Fruit fly (Drosophila melanogaster) whole organism, embryonic: ENCODE measurements around the gene CG33269.

Source experiments
- Atf3 ChIP-seq: fragments of 200-800 bp; sonication (Bioruptor generic); optimal IDR thresholded peaks from 3 replicates; lab custom pipeline; 2016; ENCODE audit warnings: missing biosample characterization, missing genetic modification characterization
- CG10431 ChIP-seq: fragments of 200-800 bp; sonication (Bioruptor generic); optimal IDR thresholded peaks from 3 replicates; lab custom pipeline; 2018; ENCODE audit warnings: missing biosample characterization, mild to moderate bottlenecking, missing genetic modification characterization
- CG11398 ChIP-seq: fragments of 200-800 bp; sonication (Bioruptor generic); optimal IDR thresholded peaks from 2 replicates; lab custom pipeline; 2016; ENCODE audit warnings: missing biosample characterization, missing genetic modification characterization
- CG11456 ChIP-seq: fragments of 200-800 bp; sonication (Bioruptor generic); IDR thresholded peaks from 3 replicates; pipeline ENCODE4 v1.3.6; 2022; ENCODE audit warnings: missing biosample characterization, missing genetic modification characterization
- CG17568 ChIP-seq: fragments of 200-800 bp; sonication (Bioruptor generic); optimal IDR thresholded peaks from 2 replicates; lab custom pipeline; 2018; ENCODE audit warnings: missing biosample characterization, mild to moderate bottlenecking, missing genetic modification characterization, moderate library complexity
- CG18262 ChIP-seq: fragments of 200-800 bp; optimal IDR thresholded peaks from 3 replicates; lab custom pipeline; 2019; ENCODE audit warnings: missing biosample characterization, mild to moderate bottlenecking, missing genetic modification characterization, moderate library complexity
- CG2202 ChIP-seq: fragments of 200-800 bp; sonication (Bioruptor generic); optimal IDR thresholded peaks from 2 replicates; lab custom pipeline; 2018; ENCODE audit warnings: missing biosample characterization, mild to moderate bottlenecking, missing genetic modification characterization
- CG2678 ChIP-seq: fragments of 200-800 bp; sonication (Bioruptor generic); optimal IDR thresholded peaks from 3 replicates; lab custom pipeline; 2019; ENCODE audit warnings: missing biosample characterization, mild to moderate bottlenecking, missing genetic modification characterization, moderate library complexity
- CG31441 ChIP-seq: fragments of 200-800 bp; sonication (Bioruptor generic); IDR thresholded peaks from 2 replicates; pipeline ENCODE4 v1.3.6; 2022; ENCODE audit warnings: missing biosample characterization, missing genetic modification characterization
- CG3163 ChIP-seq: fragments of 200-800 bp; sonication (Bioruptor generic); optimal IDR thresholded peaks from 3 replicates; lab custom pipeline; 2016; ENCODE audit warnings: missing biosample characterization, missing genetic modification characterization
- CG33213 ChIP-seq: fragments of 200-800 bp; sonication (Bioruptor generic); optimal IDR thresholded peaks from 3 replicates; lab custom pipeline; 2016; ENCODE audit warnings: missing biosample characterization, missing genetic modification characterization
- CG3838 ChIP-seq: fragments of 200-800 bp; sonication (Bioruptor generic); optimal IDR thresholded peaks from 3 replicates; lab custom pipeline; 2016; ENCODE audit warnings: missing biosample characterization, missing genetic modification characterization
- CG4360 ChIP-seq: fragments of 200-800 bp; sonication (Bioruptor generic); IDR thresholded peaks from 2 replicates; pipeline ENCODE4 v1.3.6; 2022; ENCODE audit warnings: missing biosample characterization, missing genetic modification characterization
- CG4730 ChIP-seq: fragments of 200-800 bp; sonication (Bioruptor generic); IDR thresholded peaks from 2 replicates; pipeline ENCODE4 v1.3.6; 2022; ENCODE audit warnings: missing biosample characterization, missing genetic modification characterization
- CG4820 ChIP-seq: fragments of 200-800 bp; sonication (Bioruptor generic); optimal IDR thresholded peaks from 3 replicates; lab custom pipeline; 2016; ENCODE audit warnings: missing biosample characterization, missing genetic modification characterization
- CG6175 ChIP-seq: fragments of 200-800 bp; sonication (Bioruptor generic); IDR thresholded peaks from 3 replicates; pipeline ENCODE4 v1.3.6; 2022; ENCODE audit warnings: missing biosample characterization, missing genetic modification characterization
- CG6254 ChIP-seq: fragments of 200-800 bp; sonication (Bioruptor generic); optimal IDR thresholded peaks from 3 replicates; lab custom pipeline; 2017; ENCODE audit warnings: mild to moderate bottlenecking, missing biosample characterization, missing genetic modification reagents, missing genetic modification characterization
- CG6272 ChIP-seq: fragments of 200-800 bp; sonication (Bioruptor generic); IDR thresholded peaks from 2 replicates; pipeline ENCODE4 v1.3.6; 2022; ENCODE audit warnings: missing biosample characterization, missing genetic modification characterization
- CG6813 ChIP-seq: fragments of 200-800 bp; sonication (Bioruptor generic); optimal IDR thresholded peaks from 2 replicates; lab custom pipeline; 2017; ENCODE audit warnings: missing biosample characterization, missing genetic modification characterization, mild to moderate bottlenecking, moderate library complexity, missing genetic modification reagents
- CG8944 ChIP-seq: fragments of 200-800 bp; sonication (Bioruptor generic); optimal IDR thresholded peaks from 3 replicates; lab custom pipeline; 2016; ENCODE audit warnings: missing biosample characterization, missing genetic modification characterization
- CHES-1-like ChIP-seq: fragments of 200-800 bp; sonication (Bioruptor generic); optimal IDR thresholded peaks from 2 replicates; lab custom pipeline; 2016; ENCODE audit warnings: missing biosample characterization, missing genetic modification characterization
- Dip3 ChIP-seq: fragments of 200-800 bp; sonication (Bioruptor generic); optimal IDR thresholded peaks from 3 replicates; lab custom pipeline; 2016; ENCODE audit warnings: missing biosample characterization, missing genetic modification characterization
- Fer3 ChIP-seq: fragments of 200-800 bp; sonication (Bioruptor generic); optimal IDR thresholded peaks from 2 replicates; lab custom pipeline; 2018; ENCODE audit warnings: missing biosample characterization, mild to moderate bottlenecking, missing genetic modification characterization, moderate library complexity
- HLH54F ChIP-seq: fragments of 200-800 bp; sonication (Bioruptor generic); optimal IDR thresholded peaks from 3 replicates; lab custom pipeline; 2016; ENCODE audit warnings: missing biosample characterization, missing genetic modification characterization
- Hr51 ChIP-seq, 2 experiments: fragments of 200-800 bp; sonication (Bioruptor generic); optimal IDR thresholded peaks; 2 replicates in 1 of 2; 3 replicates in 1 of 2; lab custom pipeline; 2016 to 2018; ENCODE audit warnings: missing biosample characterization in 2 of 2, missing genetic modification characterization in 2 of 2, mild to moderate bottlenecking in 1 of 2, moderate library complexity in 1 of 2
- Med ChIP-seq: fragments of 200-800 bp; sonication (Bioruptor generic); peaks from one replicate; lab custom pipeline; 2016; ENCODE audit warnings: missing biosample characterization, missing genetic modification characterization, mild to moderate bottlenecking, inconsistent platforms, moderate library complexity
- NC2α ChIP-seq: fragments of 200-800 bp; sonication (Bioruptor generic); optimal IDR thresholded peaks from 2 replicates; lab custom pipeline; 2016; ENCODE audit warnings: missing biosample characterization, missing genetic modification characterization
- Side ChIP-seq: fragments of 200-800 bp; sonication (Bioruptor generic); optimal IDR thresholded peaks from 2 replicates; lab custom pipeline; 2016; ENCODE audit warnings: missing biosample characterization, missing genetic modification characterization
- Sin3A ChIP-seq: fragments of >200 bp; optimal IDR thresholded peaks from 2 replicates; lab custom pipeline; 2018
- TFAM ChIP-seq: fragments of 200-800 bp; sonication (Bioruptor generic); optimal IDR thresholded peaks from 2 replicates; lab custom pipeline; 2017; ENCODE audit warnings: missing biosample characterization, missing genetic modification characterization, inconsistent platforms
- Trl ChIP-seq, 3 experiments: fragments of >200 bp in 2 of 3; fragments of 200-800 bp in 1 of 3; sonication (Bioruptor generic) in 1 of 3; optimal IDR thresholded peaks; 2 replicates in 1 of 3; 3 replicates in 2 of 3; lab custom pipeline; 2016 to 2017; ENCODE audit warnings: missing biosample characterization in 1 of 3, missing genetic modification characterization in 1 of 3
- ato ChIP-seq: fragments of 200-800 bp; sonication (Bioruptor generic); IDR thresholded peaks from 2 replicates; pipeline ENCODE4 v1.3.6; 2022; ENCODE audit warnings: missing biosample characterization, missing genetic modification characterization; ENCODE audit not compliant: partially characterized antibody
- bsh ChIP-seq, 2 experiments: fragments of 200-800 bp; sonication (Bioruptor generic); optimal IDR thresholded peaks; 2 replicates each; lab custom pipeline; 2017 to 2018; ENCODE audit warnings: mild to moderate bottlenecking in 2 of 2, missing biosample characterization in 2 of 2, missing genetic modification characterization in 2 of 2, moderate library complexity in 1 of 2
- chinmo ChIP-seq: fragments of 200-800 bp; sonication (Bioruptor generic); IDR thresholded peaks from 4 replicates; pipeline ENCODE4 v1.3.6; 2022; ENCODE audit warnings: missing biosample characterization, missing genetic modification characterization; ENCODE audit not compliant: partially characterized antibody
- croc ChIP-seq: fragments of 200-800 bp; sonication (Bioruptor generic); conservative IDR thresholded peaks from 3 replicates; pipeline ENCODE4 v1.3.6; 2022; ENCODE audit warnings: missing biosample characterization, missing genetic modification characterization
- exex ChIP-seq: fragments of 200-800 bp; sonication (Bioruptor generic); optimal IDR thresholded peaks from 4 replicates; lab custom pipeline; 2018; ENCODE audit warnings: missing biosample characterization, mild to moderate bottlenecking, missing genetic modification characterization, moderate library complexity
- grn ChIP-seq: fragments of 200-800 bp; sonication (Bioruptor generic); optimal IDR thresholded peaks from 3 replicates; lab custom pipeline; 2017; ENCODE audit warnings: missing biosample characterization, missing genetic modification characterization
- gro ChIP-seq: fragments of 200-800 bp; sonication (Bioruptor generic); optimal IDR thresholded peaks from 2 replicates; lab custom pipeline; 2016; ENCODE audit warnings: missing biosample characterization, missing genetic modification characterization
- jigr1 ChIP-seq: fragments of 200-800 bp; sonication (Bioruptor generic); IDR thresholded peaks from 3 replicates; pipeline ENCODE4 v1.3.6; 2022; ENCODE audit warnings: missing biosample characterization, missing genetic modification characterization
- mirr ChIP-seq: fragments of 200-800 bp; sonication (Bioruptor generic); optimal IDR thresholded peaks from 3 replicates; lab custom pipeline; 2018; ENCODE audit warnings: missing biosample characterization, mild to moderate bottlenecking, missing genetic modification characterization
- odd ChIP-seq: fragments of 200-800 bp; sonication (Bioruptor generic); optimal IDR thresholded peaks from 2 replicates; lab custom pipeline; 2017; ENCODE audit warnings: missing biosample characterization, mild to moderate bottlenecking, missing genetic modification characterization
- onecut ChIP-seq: fragments of 200-800 bp; sonication (Bioruptor generic); IDR thresholded peaks from 2 replicates; pipeline ENCODE4 v1.3.6; 2022; ENCODE audit warnings: missing biosample characterization, missing genetic modification characterization
- peb ChIP-seq: fragments of 200-800 bp; sonication (Bioruptor generic); IDR thresholded peaks from 2 replicates; pipeline ENCODE4 v1.3.6; 2022; ENCODE audit warnings: missing biosample characterization, missing genetic modification characterization
- row ChIP-seq: fragments of 200-800 bp; sonication (Bioruptor generic); IDR thresholded peaks from 3 replicates; pipeline ENCODE4 v1.3.6; 2022; ENCODE audit warnings: missing biosample characterization, missing genetic modification characterization
- sisA ChIP-seq: fragments of 200-800 bp; sonication (Bioruptor generic); IDR thresholded peaks from 2 replicates; pipeline ENCODE4 v1.3.6; 2022; ENCODE audit warnings: missing biosample characterization, missing genetic modification characterization
- sr ChIP-seq: fragments of 200-800 bp; sonication (Bioruptor generic); IDR thresholded peaks from 3 replicates; pipeline ENCODE4 v1.3.6; 2022; ENCODE audit warnings: missing biosample characterization, missing genetic modification characterization
- tgo ChIP-seq: fragments of 200-800 bp; sonication (Bioruptor generic); IDR thresholded peaks from 3 replicates; pipeline ENCODE4 v1.3.6; 2022; ENCODE audit warnings: missing biosample characterization, missing genetic modification characterization
- tna ChIP-seq: fragments of 200-800 bp; sonication (Bioruptor generic); IDR thresholded peaks from 2 replicates; pipeline ENCODE4 v1.3.6; 2022; ENCODE audit warnings: missing biosample characterization, missing genetic modification characterization; ENCODE audit not compliant: partially characterized antibody
- vnd ChIP-seq: fragments of 200-800 bp; sonication (Bioruptor generic); IDR thresholded peaks from 3 replicates; pipeline ENCODE4 v1.3.6; 2022; ENCODE audit warnings: missing biosample characterization, missing genetic modification characterization; ENCODE audit not compliant: partially characterized antibody

The CG33269 gene

dm6 chr3L:11555662-11556460, 26.1 kb downstream of the CG33269 start (continued):
- TF ChIP-seq CG6272: no peak
- peak; percentile 53; the same call in 2 of the 3 replicates for TF ChIP-seq tgo (GFP tag; lab: Robert Waterston, UW)
- TF ChIP-seq CG3838 (GFP tag; lab: Kevin White, UChicago): peak; percentile 69
- TF ChIP-seq onecut (GFP tag; lab: Robert Waterston, UW): peak; percentile 38; the same call in 1 of the 2 replicates
- peak; percentile 21 for TF ChIP-seq exex (tag; lab: Kevin White, UChicago)
- peak; percentile 63 for TF ChIP-seq CG2202 (tag; lab: Kevin White, UChicago)
- peak; percentile 85 for TF ChIP-seq Med (GFP tag; lab: Kevin White, UChicago)
- TF ChIP-seq vnd (GFP tag; lab: Robert Waterston, UW): no peak
- TF ChIP-seq CG2678: peak; percentile 91
- no peak for TF ChIP-seq jigr1 (GFP tag; lab: Robert Waterston, UW)
- TF ChIP-seq CG3163 (GFP tag; lab: Kevin White, UChicago): no peak
- TF ChIP-seq CG8944 (GFP tag; lab: Kevin White, UChicago): peak; percentile 16
- no peak for TF ChIP-seq tna (GFP tag; lab: Robert Waterston, UW)
- no peak for TF ChIP-seq Dip3 (GFP tag; lab: Kevin White, UChicago)
- TF ChIP-seq CG10431 (GFP tag; lab: Kevin White, UChicago): peak; percentile 31
- no peak for TF ChIP-seq CG4730 (GFP tag; lab: Robert Waterston, UW)
- no peak for TF ChIP-seq CG6254
- TF ChIP-seq croc (GFP tag; lab: Robert Waterston, UW): no peak; the same call in 1 of the 3 replicates
- TF ChIP-seq ato (GFP tag; lab: Robert Waterston, UW): no peak
- TF ChIP-seq grn (GFP tag; lab: Kevin White, UChicago): no peak
- TF ChIP-seq sisA (GFP tag; lab: Robert Waterston, UW): peak; percentile 16; the same call in 1 of the 2 replicates
- peak; percentile 41 for TF ChIP-seq CG33213 (GFP tag; lab: Kevin White, UChicago)
- no peak for TF ChIP-seq Trl (optimal IDR thresholded peaks at IDR 0.05; lab: Kevin White, UChicago)
- TF ChIP-seq Trl (GFP tag; optimal IDR thresholded peaks at IDR 0.05; lab: Kevin White, UChicago): peak; percentile 32
- TF ChIP-seq Atf3 (GFP tag; lab: Kevin White, UChicago): peak; percentile 49
- peak; percentile 48 for TF ChIP-seq NC2α (GFP tag; lab: Kevin White, UChicago)
- TF ChIP-seq Hr51 (GFP tag; optimal IDR thresholded peaks at IDR 0.05; lab: Kevin White, UChicago): peak in 1 of 2 experiments; percentile 87
- no peak for TF ChIP-seq sr (GFP tag; lab: Robert Waterston, UW)
- TF ChIP-seq CG6813 (GFP tag; lab: Kevin White, UChicago): peak; percentile 47
- peak; percentile 20 for TF ChIP-seq Side
- TF ChIP-seq CG31441: peak; percentile 90
- TF ChIP-seq mirr: peak; percentile 68
- TF ChIP-seq Fer3 (tag; lab: Kevin White, UChicago): peak; percentile 80
- TF ChIP-seq CG18262 (tag; lab: Kevin White, UChicago): peak; percentile 89
- peak; percentile 9; the same call in 1 of the 2 replicates for TF ChIP-seq peb (GFP tag; lab: Robert Waterston, UW)
- TF ChIP-seq CG11398 (GFP tag; lab: Kevin White, UChicago): peak; percentile 59
- peak in 1 of 2 experiments; percentile 89 for TF ChIP-seq bsh (GFP tag; optimal IDR thresholded peaks at IDR 0.05; lab: Kevin White, UChicago)
- TF ChIP-seq CG4820 (GFP tag; lab: Kevin White, UChicago): peak; percentile 70
- peak; percentile 72 for TF ChIP-seq odd (GFP tag; lab: Kevin White, UChicago)
- peak; percentile 46 for TF ChIP-seq gro (GFP tag; lab: Kevin White, UChicago)
- TF ChIP-seq CG17568 (GFP tag; lab: Kevin White, UChicago): peak; percentile 49
- TF ChIP-seq Sin3A (lab: Kevin White, UChicago): no peak
- TF ChIP-seq chinmo (GFP tag; lab: Robert Waterston, UW): peak; percentile 96
- no peak for TF ChIP-seq CG11456
- TF ChIP-seq CHES-1-like: peak; percentile 61
- no peak for TF ChIP-seq TFAM
- no peak for TF ChIP-seq HLH54F (GFP tag; lab: Kevin White, UChicago)
- TF ChIP-seq row (GFP tag; lab: Robert Waterston, UW): peak; percentile 74
- TF ChIP-seq CG6175 (GFP tag; lab: Robert Waterston, UW): peak; percentile 80
- peak; percentile 92 for TF ChIP-seq CG4360
